Fruit fly (Drosophila melanogaster): ENCODE measurements around the gene CG46448.

CG46448 gene

dm6 chr2L:2438640-2439276, 47.3 kb downstream of the CG46448 start (continued):
- TF ChIP-seq org-1 (GFP tag; optimal IDR thresholded peaks at IDR 0.05) = no peak
- peak in 1 of 2 experiments; percentile 1 for TF ChIP-seq pan (optimal IDR thresholded peaks at IDR 0.05)
- TF ChIP-seq pan (GFP tag; optimal IDR thresholded peaks at IDR 0.05 in 1 of 2, IDR thresholded peaks at IDR 0.05 in 1 of 2) = no peak
- no peak for TF ChIP-seq en (GFP tag; optimal IDR thresholded peaks at IDR 0.05)
- TF ChIP-seq nmo (GFP tag; optimal IDR thresholded peaks at IDR 0.05) = no peak
- peak; percentile 13 for TF ChIP-seq CG1603 (tag; optimal IDR thresholded peaks at IDR 0.05)
- peak; percentile 55 for TF ChIP-seq sens (GFP tag)
- TF ChIP-seq chinmo (GFP tag; IDR thresholded peaks at IDR 0.05; ENCODE audit: partially characterized antibody) = no peak
- TF ChIP-seq Neu2 (GFP tag; optimal IDR thresholded peaks at IDR 0.05; ENCODE audit: borderline replicate concordance) = no peak
- no peak for TF ChIP-seq gfzf (GFP tag; optimal IDR thresholded peaks at IDR 0.05)
- no peak for TF ChIP-seq CG33213 (GFP tag; optimal IDR thresholded peaks at IDR 0.05)
- no peak for TF ChIP-seq otp (GFP tag; IDR thresholded peaks at IDR 0.05)
- no peak for TF ChIP-seq phol (tag; optimal IDR thresholded peaks at IDR 0.05)
- no peak for TF ChIP-seq CG6854 (GFP tag; optimal IDR thresholded peaks at IDR 0.05)
- no peak for TF ChIP-seq CG4424 (GFP tag; optimal IDR thresholded peaks at IDR 0.05)
- no peak for TF ChIP-seq cg (GFP tag; optimal IDR thresholded peaks at IDR 0.05)
- TF ChIP-seq ci (GFP tag; IDR thresholded peaks at IDR 0.05) = 0 out of 3 replicates have a peak, but pooled peaks have one; percentile 27
- TF ChIP-seq CG8359 (GFP tag; optimal IDR thresholded peaks at IDR 0.05; ENCODE audit: borderline replicate concordance) = no peak
- no peak for TF ChIP-seq CG10267 (tag; optimal IDR thresholded peaks at IDR 0.05)
- no peak for TF ChIP-seq BEAF-32 (GFP tag; optimal IDR thresholded peaks at IDR 0.05)
- no peak for TF ChIP-seq abd-A (tag; optimal IDR thresholded peaks at IDR 0.05)
- TF ChIP-seq CG3065 (GFP tag; optimal IDR thresholded peaks at IDR 0.05) = no peak
- peak; percentile 66 for TF ChIP-seq D19B (GFP tag; optimal IDR thresholded peaks at IDR 0.05)
- no peak for TF ChIP-seq shn (GFP tag; optimal IDR thresholded peaks at IDR 0.05)
- TF ChIP-seq E2f2 (GFP tag; IDR thresholded peaks at IDR 0.05) = 0 out of 2 replicates have a peak, but pooled peaks have one; percentile 5
- no peak for TF ChIP-seq chif (GFP tag; optimal IDR thresholded peaks at IDR 0.05)
- no peak for TF ChIP-seq CG1529 (GFP tag; optimal IDR thresholded peaks at IDR 0.05)

Measured in whole organism, embryonic.